Worm (Caenorhabditis elegans): ENCODE results near the gene npax-1.

npax-1 gene

ce11 chrII:7283063-7283462, 48.1 kb downstream of the npax-1 start:
- TF ChIP-seq scrt-1 (GFP tag; IDR thresholded peaks at IDR 0.05) = no peak
- no peak for TF ChIP-seq aly-1 (tag; optimal IDR thresholded peaks at IDR 0.05)
- no peak for TF ChIP-seq hmbx-1 (tag; optimal IDR thresholded peaks at IDR 0.05)
- no peak for TF ChIP-seq B0310.2 (tag; optimal IDR thresholded peaks at IDR 0.05)
- TF ChIP-seq ets-7 (tag; optimal IDR thresholded peaks at IDR 0.05) = no peak
- no peak for TF ChIP-seq sea-1 (GFP tag; conservative IDR thresholded peaks at IDR 0.05)
- TF ChIP-seq pes-1 (GFP tag; IDR thresholded peaks at IDR 0.05) = no peak
- no peak for TF ChIP-seq hnd-1 (tag; optimal IDR thresholded peaks at IDR 0.05)
- TF ChIP-seq tra-4 (tag; optimal IDR thresholded peaks at IDR 0.05) = no peak
- TF ChIP-seq ceh-36 (tag; optimal IDR thresholded peaks at IDR 0.05) = no peak
- TF ChIP-seq F13C5.2 (tag; optimal IDR thresholded peaks at IDR 0.05) = no peak
- TF ChIP-seq tbx-37 (GFP tag; conservative IDR thresholded peaks at IDR 0.05) = no peak
- no peak for TF ChIP-seq hmg-4 (GFP tag; optimal IDR thresholded peaks at IDR 0.05)
- no peak for TF ChIP-seq flt-1 (GFP tag; IDR thresholded peaks at IDR 0.05)
- no peak for TF ChIP-seq ceh-13 (GFP tag; optimal IDR thresholded peaks at IDR 0.05)
- no peak for TF ChIP-seq ama-1 (optimal IDR thresholded peaks at IDR 0.05)
- TF ChIP-seq tbx-11 (GFP tag; IDR thresholded peaks at IDR 0.05) = no peak

DNA sequence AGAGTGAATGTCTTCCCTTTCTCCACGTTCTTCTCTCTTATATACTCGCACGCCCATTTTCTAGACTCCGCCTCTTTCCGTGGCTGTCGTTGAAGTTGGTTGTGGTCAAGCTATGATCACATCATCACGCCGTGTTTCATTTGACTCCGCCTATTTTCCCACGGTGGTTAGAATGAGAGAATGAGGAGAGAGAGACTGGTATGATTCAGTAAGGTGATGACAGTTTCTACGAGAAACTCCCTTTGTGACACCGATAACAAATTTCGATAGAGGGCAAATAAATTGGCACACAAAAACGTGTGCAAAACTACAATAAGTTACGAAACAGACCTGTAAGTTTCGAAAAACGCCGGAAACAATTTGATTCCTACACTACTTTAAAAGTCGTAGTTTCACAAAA, 50.5 kb downstream of the npax-1 start:
- TF ChIP-seq sea-1 (GFP tag; conservative IDR thresholded peaks at IDR 0.05) (no peak), hmbx-1 (tag; optimal IDR thresholded peaks at IDR 0.05) (no peak), scrt-1 (GFP tag; IDR thresholded peaks at IDR 0.05) (no peak), hnd-1 (tag; optimal IDR thresholded peaks at IDR 0.05) (no peak), aly-1 (tag; optimal IDR thresholded peaks at IDR 0.05) (no peak), tbx-37 (GFP tag; conservative IDR thresholded peaks at IDR 0.05) (no peak), tbx-11 (GFP tag; IDR thresholded peaks at IDR 0.05) (no peak), F13C5.2 (tag; optimal IDR thresholded peaks at IDR 0.05) (no peak), pes-1 (GFP tag; IDR thresholded peaks at IDR 0.05) (no peak), ama-1 (optimal IDR thresholded peaks at IDR 0.05) (no peak), ets-7 (tag; optimal IDR thresholded peaks at IDR 0.05) (no peak), ceh-13 (GFP tag; optimal IDR thresholded peaks at IDR 0.05) (no peak), hmg-4 (GFP tag; optimal IDR thresholded peaks at IDR 0.05) (no peak), tra-4 (tag; optimal IDR thresholded peaks at IDR 0.05) (no peak), B0310.2 (tag; optimal IDR thresholded peaks at IDR 0.05) (no peak), ceh-36 (tag; optimal IDR thresholded peaks at IDR 0.05) (no peak), flt-1 (GFP tag; IDR thresholded peaks at IDR 0.05) (no peak)

DNA sequence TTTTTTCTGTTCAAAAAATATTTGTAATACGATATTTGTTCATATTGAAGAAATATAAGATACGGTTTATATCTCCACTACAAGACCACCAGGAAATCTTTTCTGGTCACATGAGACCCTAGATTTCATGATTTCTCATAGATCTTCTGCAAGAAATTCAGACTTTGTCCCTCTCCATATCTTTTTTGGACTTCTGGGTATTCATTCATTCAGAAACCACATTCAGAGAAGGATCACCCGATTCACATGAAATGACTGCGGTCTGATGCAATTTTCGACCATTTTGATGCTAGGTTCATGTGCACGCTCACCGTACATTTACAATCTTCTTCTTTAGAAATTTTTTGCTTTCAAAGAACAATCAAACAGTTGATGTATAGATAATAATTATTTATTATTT, 51.3 kb downstream of the npax-1 start:
- no peak for TF ChIP-seq ceh-36 (tag; optimal IDR thresholded peaks at IDR 0.05)
- no peak for TF ChIP-seq pes-1 (GFP tag; IDR thresholded peaks at IDR 0.05)
- no peak for TF ChIP-seq ets-7 (tag; optimal IDR thresholded peaks at IDR 0.05)
- TF ChIP-seq hmg-4 (GFP tag; optimal IDR thresholded peaks at IDR 0.05) = no peak
- TF ChIP-seq B0310.2 (tag; optimal IDR thresholded peaks at IDR 0.05) = no peak
- TF ChIP-seq tbx-11 (GFP tag; IDR thresholded peaks at IDR 0.05) = no peak
- no peak for TF ChIP-seq hnd-1 (tag; optimal IDR thresholded peaks at IDR 0.05)
- no peak for TF ChIP-seq sea-1 (GFP tag; conservative IDR thresholded peaks at IDR 0.05)
- TF ChIP-seq flt-1 (GFP tag; IDR thresholded peaks at IDR 0.05) = no peak
- TF ChIP-seq ama-1 (optimal IDR thresholded peaks at IDR 0.05) = no peak
- no peak for TF ChIP-seq tra-4 (tag; optimal IDR thresholded peaks at IDR 0.05)
- TF ChIP-seq tbx-37 (GFP tag; conservative IDR thresholded peaks at IDR 0.05) = no peak
- no peak for TF ChIP-seq scrt-1 (GFP tag; IDR thresholded peaks at IDR 0.05)
- TF ChIP-seq ceh-13 (GFP tag; optimal IDR thresholded peaks at IDR 0.05) = no peak
- TF ChIP-seq F13C5.2 (tag; optimal IDR thresholded peaks at IDR 0.05) = no peak
- TF ChIP-seq aly-1 (tag; optimal IDR thresholded peaks at IDR 0.05) = no peak
